Fruit fly (Drosophila melanogaster): ENCODE results near the gene PH4alphaEFB.

Gene PH4alphaEFB

dm6 chr3R:30450224-30450623, 15.6 kb upstream of the PH4alphaEFB start (continued):
- peak in 1 of 2 experiments; percentile 38 for TF ChIP-seq salr (GFP tag; optimal IDR thresholded peaks at IDR 0.05)
- TF ChIP-seq CG10631 (GFP tag; optimal IDR thresholded peaks at IDR 0.05), result peak; percentile 47
- peak; percentile 43; the same call in 2 of the 3 replicates for TF ChIP-seq CG8119 (GFP tag; IDR thresholded peaks at IDR 0.05)
- peak; percentile 62 for TF ChIP-seq CG9139 (GFP tag; optimal IDR thresholded peaks at IDR 0.05)
- TF ChIP-seq Gug (GFP tag; IDR thresholded peaks at IDR 0.05), result no peak
- TF ChIP-seq dac (GFP tag; optimal IDR thresholded peaks at IDR 0.05), result no peak
- TF ChIP-seq Blimp-1 (GFP tag; optimal IDR thresholded peaks at IDR 0.05), result peak; percentile 21
- no peak for TF ChIP-seq Hr4 (GFP tag; optimal IDR thresholded peaks at IDR 0.05)

dm6 chr3R:30450690-30451343, 15.0 kb upstream of the PH4alphaEFB start:
- peak; percentile 75 for TF ChIP-seq vri (GFP tag; optimal IDR thresholded peaks at IDR 0.05)
- TF ChIP-seq CG32006 (GFP tag; optimal IDR thresholded peaks at IDR 0.05), result peak; percentile 0
- peak; percentile 96 for TF ChIP-seq svp (GFP tag)
- no peak for TF ChIP-seq Hr4 (GFP tag; optimal IDR thresholded peaks at IDR 0.05)

dm6 chr3R:30453236-30453635, 12.6 kb upstream of the PH4alphaEFB start:
- TF ChIP-seq topi (GFP tag; optimal IDR thresholded peaks at IDR 0.05) (no peak), CG9139 (GFP tag; optimal IDR thresholded peaks at IDR 0.05) (no peak), Eip75B (GFP tag; optimal IDR thresholded peaks at IDR 0.05) (no peak), CG7368 (GFP tag; optimal IDR thresholded peaks at IDR 0.05) (no peak), vri (GFP tag; optimal IDR thresholded peaks at IDR 0.05) (no peak), dac (GFP tag; optimal IDR thresholded peaks at IDR 0.05) (no peak)

- no peak for TF ChIP-seq CG34406 (GFP tag; optimal IDR thresholded peaks at IDR 0.05)
- no peak for TF ChIP-seq fd85E (GFP tag; optimal IDR thresholded peaks at IDR 0.05)
- TF ChIP-seq dsx (GFP tag; optimal IDR thresholded peaks at IDR 0.05; ENCODE audit: poor library complexity, severe bottlenecking), result no peak
- TF ChIP-seq esn (GFP tag; optimal IDR thresholded peaks at IDR 0.05), result peak; percentile 38
- TF ChIP-seq CG11294 (GFP tag; IDR thresholded peaks at IDR 0.05), result no peak
- TF ChIP-seq CG6276 (GFP tag; optimal IDR thresholded peaks at IDR 0.05), result no peak
- no peak for TF ChIP-seq net (GFP tag; optimal IDR thresholded peaks at IDR 0.05)
- TF ChIP-seq dac (GFP tag; optimal IDR thresholded peaks at IDR 0.05), result no peak
- TF ChIP-seq Lpt (GFP tag; optimal IDR thresholded peaks at IDR 0.05), result no peak
- no peak for TF ChIP-seq CG32006 (GFP tag; optimal IDR thresholded peaks at IDR 0.05)
- no peak for TF ChIP-seq spab (GFP tag; optimal IDR thresholded peaks at IDR 0.05)
- no peak for TF ChIP-seq CG10669 (GFP tag; optimal IDR thresholded peaks at IDR 0.05)
- TF ChIP-seq achi (GFP tag; optimal IDR thresholded peaks at IDR 0.05), result no peak
- peak; percentile 8 for TF ChIP-seq CG3919 (GFP tag; optimal IDR thresholded peaks at IDR 0.05)
- TF ChIP-seq CG10631 (GFP tag; optimal IDR thresholded peaks at IDR 0.05), result no peak
- no peak for TF ChIP-seq CG15336 (GFP tag; IDR thresholded peaks at IDR 0.05)
- TF ChIP-seq Smox (GFP tag; optimal IDR thresholded peaks at IDR 0.05), result no peak
- no peak for TF ChIP-seq pdm3 (GFP tag; optimal IDR thresholded peaks at IDR 0.05)
- TF ChIP-seq CG11902 (GFP tag; optimal IDR thresholded peaks at IDR 0.05), result no peak
- no peak for TF ChIP-seq Eip75B (GFP tag; optimal IDR thresholded peaks at IDR 0.05)
- TF ChIP-seq Ets21C (GFP tag; optimal IDR thresholded peaks at IDR 0.05), result no peak
- TF ChIP-seq CG7368 (GFP tag; optimal IDR thresholded peaks at IDR 0.05), result no peak
- TF ChIP-seq cyc (GFP tag; optimal IDR thresholded peaks at IDR 0.05), result no peak
- no peak for TF ChIP-seq CG1621 (tag; optimal IDR thresholded peaks at IDR 0.05)
- peak; percentile 8 for TF ChIP-seq topi (GFP tag; optimal IDR thresholded peaks at IDR 0.05)
- peak; percentile 52 for TF ChIP-seq Met (GFP tag; optimal IDR thresholded peaks at IDR 0.05)
- peak; percentile 15 for TF ChIP-seq CG31627 (GFP tag; optimal IDR thresholded peaks at IDR 0.05)
- no peak for TF ChIP-seq Sox15 (GFP tag; optimal IDR thresholded peaks at IDR 0.05)
- TF ChIP-seq CG8632 (GFP tag; optimal IDR thresholded peaks at IDR 0.05), result no peak
- no peak for TF ChIP-seq CG4318 (GFP tag; optimal IDR thresholded peaks at IDR 0.05)
- TF ChIP-seq Sox102F (GFP tag; optimal IDR thresholded peaks at IDR 0.05), result peak; percentile 1
- no peak for TF ChIP-seq CG16779 (tag; optimal IDR thresholded peaks at IDR 0.05)
- no peak for TF ChIP-seq ss (GFP tag; optimal IDR thresholded peaks at IDR 0.05)
- no peak for TF ChIP-seq fd59A (GFP tag; optimal IDR thresholded peaks at IDR 0.05)
- no peak for TF ChIP-seq Eip93F (GFP tag; optimal IDR thresholded peaks at IDR 0.05)
- TF ChIP-seq CG6854 (GFP tag; optimal IDR thresholded peaks at IDR 0.05), result no peak
These were observed 11.4 kb upstream of the PH4alphaEFB start for dm6 chr3R:30454442-30454841.

Data from whole organism, prepupa.